Worm (Caenorhabditis elegans) whole organism, L4/young adult: Measurements from ENCODE around the gene ZC204.13.

ENCODE experiments used
- W03F9.2 ChIP-seq: fragments of 150-350 bp; optimal IDR thresholded peaks from 2 replicates; lab custom pipeline; 2014; ENCODE audit warnings: missing biosample characterization, missing genetic modification characterization
- dao-5 ChIP-seq: sonication (generic microtip); optimal IDR thresholded peaks from 2 replicates; lab custom pipeline; 2016; ENCODE audit warnings: missing genotype, missing genetic modification characterization, moderate library complexity, missing compliant biosample characterization
- him-1 ChIP-seq: sonication (generic microtip); optimal IDR thresholded peaks from 2 replicates; lab custom pipeline; 2016; ENCODE audit warnings: missing genotype, missing genetic modification reagents, missing genetic modification characterization, missing compliant biosample characterization

ce11 chrII:1625666-1626065 lies 35.1 kb downstream of the ZC204.13 start, which contains the start of gene C08E3.14:
- TF ChIP-seq W03F9.2: no peak
- TF ChIP-seq him-1 (tag; lab: Kevin White, UChicago): no peak
- no peak for TF ChIP-seq dao-5 (tag; lab: Kevin White, UChicago)
